Worm (Caenorhabditis elegans): Measurements from ENCODE around the gene srw-120.

DNA sequence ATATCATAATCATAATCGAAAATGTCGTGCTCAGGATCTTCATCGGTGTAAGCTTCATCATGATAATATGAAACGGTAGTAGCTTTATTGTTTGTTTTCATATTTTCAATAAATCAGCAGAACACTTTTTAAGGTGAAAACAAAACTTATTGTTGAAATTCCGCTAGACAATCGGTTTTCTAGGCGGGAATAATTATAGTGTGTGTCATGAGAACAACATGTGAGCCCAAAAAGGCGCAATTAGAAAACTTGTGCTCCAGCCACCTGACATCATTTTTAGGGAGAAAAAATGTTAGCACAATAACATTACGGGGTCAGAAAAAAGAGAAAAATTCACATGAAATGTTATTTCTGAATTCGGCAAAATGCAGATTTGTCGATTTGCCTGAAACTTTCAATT is 38.2 kb upstream of the srw-120 start, which contains the start of gene srw-8:
- no peak for TF ChIP-seq nhr-11 (tag; optimal IDR thresholded peaks at IDR 0.05)
- no peak for TF ChIP-seq ceh-30 (tag; optimal IDR thresholded peaks at IDR 0.05)
